Worm (Caenorhabditis elegans): ENCODE data around the gene F55C9.5.

DNA sequence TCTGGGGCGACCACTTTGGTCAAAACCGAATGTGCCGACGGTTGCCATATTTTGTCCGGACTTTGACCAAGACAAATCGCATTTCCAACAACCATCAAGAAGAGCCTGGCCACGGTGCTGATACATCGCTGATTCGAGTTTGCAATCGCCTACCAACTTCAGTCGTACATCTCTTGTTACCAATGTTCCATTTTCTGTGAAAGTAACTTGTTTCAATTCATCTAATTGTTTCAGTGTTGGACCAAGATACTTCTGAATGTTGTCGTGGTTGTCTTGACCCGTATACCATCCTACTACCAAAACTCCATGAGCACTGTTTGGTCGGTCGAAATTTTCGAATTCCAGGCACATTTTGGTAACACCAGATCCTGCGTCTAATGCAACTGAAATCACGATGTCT is 32.5 kb upstream of the F55C9.5 start:
- TF ChIP-seq ztf-23 (GFP tag; IDR thresholded peaks at IDR 0.05), result no peak
- TF ChIP-seq flt-1 (GFP tag; IDR thresholded peaks at IDR 0.05), result no peak
- no peak for TF ChIP-seq ztf-29 (GFP tag; IDR thresholded peaks at IDR 0.05)
- no peak for TF ChIP-seq T22C8.4 (GFP tag; IDR thresholded peaks at IDR 0.05)
- no peak for TF ChIP-seq cog-1 (tag; optimal IDR thresholded peaks at IDR 0.05)
- no peak for TF ChIP-seq klf-2 (GFP tag; conservative IDR thresholded peaks at IDR 0.05)
